Fruit fly (Drosophila melanogaster): Measurements from ENCODE around the gene CG13138.

- TF ChIP-seq Eip78C (GFP tag) (no peak), achi (GFP tag; optimal IDR thresholded peaks at IDR 0.05) (no peak), Lpt (GFP tag; optimal IDR thresholded peaks at IDR 0.05) (no peak), pdm3 (GFP tag; optimal IDR thresholded peaks at IDR 0.05) (no peak), salr (GFP tag; optimal IDR thresholded peaks at IDR 0.05) (no peak)
Observed at dm6 chr2L:10266511-10266910, 35.3 kb downstream of the CG13138 start, which contains the start of gene CG4953.
